Fruit fly (Drosophila melanogaster) whole organism, prepupa: ENCODE results near the gene Hasp.

Source experiments
- Blimp-1 ChIP-seq: fragments of 200-800 bp; sonication (Bioruptor generic); optimal IDR thresholded peaks from 3 replicates; lab custom pipeline; 2017; ENCODE audit warnings: missing biosample characterization, missing genetic modification characterization, mild to moderate bottlenecking, moderate library complexity, missing genetic modification reagents
- Ets96B ChIP-seq: fragments of 200-800 bp; optimal IDR thresholded peaks from 2 replicates; lab custom pipeline; 2019; ENCODE audit warnings: missing biosample characterization, mild to moderate bottlenecking, missing genetic modification characterization, moderate library complexity
- Sox102F ChIP-seq: fragments of 200-800 bp; sonication (Bioruptor generic); optimal IDR thresholded peaks from 2 replicates; lab custom pipeline; 2016; ENCODE audit warnings: missing biosample characterization, mild to moderate bottlenecking, missing genetic modification characterization

DNA sequence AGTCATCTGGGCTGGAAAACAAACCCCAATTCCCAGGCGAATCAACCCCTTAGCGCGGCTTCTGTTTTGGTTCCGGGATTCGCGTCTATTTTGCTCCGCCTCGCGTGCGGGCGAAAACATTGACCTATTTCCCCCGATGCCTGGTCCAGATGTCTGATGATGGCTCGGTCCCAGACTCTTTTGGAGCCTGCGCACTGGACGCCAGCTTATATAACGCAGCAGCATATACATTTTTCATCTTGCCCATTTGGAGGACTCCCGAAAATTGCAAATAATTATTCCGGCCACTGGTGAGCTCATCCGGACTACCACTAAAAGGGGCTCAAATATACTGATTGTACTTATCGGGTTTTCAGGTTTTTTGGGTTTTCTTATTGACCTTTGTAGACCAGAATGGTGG lies 942 bp downstream of the Hasp start:
- TF ChIP-seq Blimp-1 (GFP tag; lab: Kevin White, UChicago) (no peak), Ets96B (tag; lab: Kevin White, UChicago) (no peak), Sox102F (GFP tag; lab: Kevin White, UChicago) (no peak)
